Worm (Caenorhabditis elegans): ENCODE results near the gene F17C11.13.

Gene F17C11.13

ce11 chrV:10955681-10956476 lies at the start of gene F17C11.13:
TSS of gene F17C11.13 (plus strand) at chrV:10955923.
- no peak for TF ChIP-seq Y95B8A.8 (GFP tag; IDR thresholded peaks at IDR 0.05)
- TF ChIP-seq nhr-90 (tag; optimal IDR thresholded peaks at IDR 0.05): no peak
- peak; percentile 29 for TF ChIP-seq nhr-80 (tag; optimal IDR thresholded peaks at IDR 0.05)

DNA sequence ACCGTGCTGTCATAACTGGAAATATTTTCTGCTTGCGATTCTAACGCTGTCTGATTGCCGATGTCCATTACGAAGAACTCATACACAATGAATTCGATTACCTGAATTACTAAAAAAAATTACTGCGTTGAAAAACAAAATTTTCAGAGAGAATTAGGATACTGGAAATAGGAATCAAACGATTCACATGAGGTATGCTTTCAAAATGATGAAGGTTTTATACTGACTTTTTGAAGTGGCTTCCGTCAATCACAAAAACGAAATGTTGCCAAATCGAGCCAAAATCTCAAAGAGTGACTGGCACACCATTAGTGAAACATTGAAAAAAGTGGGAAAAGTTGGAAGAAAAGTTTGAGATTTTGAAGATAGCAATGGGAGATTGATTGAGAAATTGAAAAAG lies 46.7 kb upstream of the F17C11.13 start, which contains the start of gene zzz-1:
Gene zzz-1, minus strand, starts transcription at position 101 of the 400 bp plus-strand sequence.
- TF ChIP-seq nfya-2 (GFP tag; IDR thresholded peaks at IDR 0.05): no peak
- TF ChIP-seq tbp1 (GFP tag; optimal IDR thresholded peaks at IDR 0.05): no peak
- TF ChIP-seq unc-62 (GFP tag; optimal IDR thresholded peaks at IDR 0.05): no peak
- no peak for TF ChIP-seq nfyb-1 (GFP tag; IDR thresholded peaks at IDR 0.05)
- no peak for TF ChIP-seq aptf-3 (GFP tag; IDR thresholded peaks at IDR 0.05)
- TF ChIP-seq hmg-20 (GFP tag; IDR thresholded peaks at IDR 0.05): no peak
- no peak for TF ChIP-seq rec-8 (tag; optimal IDR thresholded peaks at IDR 0.05)
- TF ChIP-seq snpc-1.1 (tag; optimal IDR thresholded peaks at IDR 0.05; ENCODE audit: insufficient read depth): no peak
- no peak for TF ChIP-seq atf-7 (tag; optimal IDR thresholded peaks at IDR 0.05)
- no peak for TF ChIP-seq let-526 (GFP tag; IDR thresholded peaks at IDR 0.05)
- no peak for TF ChIP-seq nhr-80 (tag; optimal IDR thresholded peaks at IDR 0.05)
- TF ChIP-seq K12H6.12 (tag; optimal IDR thresholded peaks at IDR 0.05): no peak

ce11 chrV:10909959-10910358 lies 45.8 kb upstream of the F17C11.13 start:
- TF ChIP-seq ztf-28 (GFP tag; IDR thresholded peaks at IDR 0.05) (no peak), nhr-179 (tag; optimal IDR thresholded peaks at IDR 0.05) (no peak), ama-1 (optimal IDR thresholded peaks at IDR 0.05) (no peak), ama-1 (GFP tag; optimal IDR thresholded peaks at IDR 0.05) (no peak), lin-54 (GFP tag; optimal IDR thresholded peaks at IDR 0.05) (no peak), hlh-12 (tag; optimal IDR thresholded peaks at IDR 0.05) (no peak), xnd-1 (tag; optimal IDR thresholded peaks at IDR 0.05) (no peak), akir-1 (GFP tag; optimal IDR thresholded peaks at IDR 0.05) (no peak), ztf-6 (GFP tag; IDR thresholded peaks at IDR 0.05) (no peak), mel-28 (tag; optimal IDR thresholded peaks at IDR 0.05; ENCODE audit: borderline replicate concordance) (no peak), unc-62 (GFP tag; optimal IDR thresholded peaks at IDR 0.05) (no peak), hsf-1 (GFP tag; IDR thresholded peaks at IDR 0.05) (no peak)

ce11 chrV:10915922-10916321 lies 39.8 kb upstream of the F17C11.13 start:
- TF ChIP-seq cebp-2 (GFP tag; IDR thresholded peaks at IDR 0.05): no peak
- TF ChIP-seq T07F8.4 (tag; optimal IDR thresholded peaks at IDR 0.05): no peak
- no peak for TF ChIP-seq ztf-22 (GFP tag; optimal IDR thresholded peaks at IDR 0.05)
- TF ChIP-seq nhr-120 (GFP tag; IDR thresholded peaks at IDR 0.05): no peak
- TF ChIP-seq snpc-3.4 (tag; optimal IDR thresholded peaks at IDR 0.05): no peak
- TF ChIP-seq somi-1 (GFP tag; optimal IDR thresholded peaks at IDR 0.05): no peak
- no peak for TF ChIP-seq hrde-1 (tag; optimal IDR thresholded peaks at IDR 0.05; ENCODE audit: borderline replicate concordance)
- no peak for TF ChIP-seq ceh-79 (tag; optimal IDR thresholded peaks at IDR 0.05)
- no peak for TF ChIP-seq pha-4 (tag; optimal IDR thresholded peaks at IDR 0.05)
